Worm (Caenorhabditis elegans) whole organism, midembryonic: ENCODE results near the gene M01H9.3.

Experiments
- T22C8.4 ChIP-seq: fragments of 200-800 bp; sonication (Bioruptor generic); IDR thresholded peaks from 2 replicates; pipeline ENCODE4 v1.3.6; 2022; ENCODE audit warnings: missing genetic modification characterization, missing compliant biosample characterization
- ref-1 ChIP-seq: fragments of 200-800 bp; sonication (Bioruptor generic); conservative IDR thresholded peaks from 2 replicates; pipeline ENCODE4 v1.3.6; 2022; ENCODE audit warnings: missing genetic modification reagents, missing genetic modification characterization, missing compliant biosample characterization
- tab-1 ChIP-seq: fragments of 200-800 bp; sonication (Bioruptor generic); IDR thresholded peaks from 2 replicates; pipeline ENCODE4 v1.3.6; 2022; ENCODE audit warnings: missing genetic modification characterization, missing compliant biosample characterization
- ztf-29 ChIP-seq: fragments of 200-800 bp; sonication (Bioruptor generic); IDR thresholded peaks from 2 replicates; pipeline ENCODE4 v1.3.6; 2022; ENCODE audit warnings: missing genetic modification reagents, missing genetic modification characterization, missing compliant biosample characterization

ce11 chrIV:4472418-4473173 is 4.3 kb downstream of the M01H9.3 start:
- TF ChIP-seq ztf-29 (no peak), tab-1 (GFP tag; lab: Robert Waterston, UW) (no peak), ref-1 (GFP tag; lab: Robert Waterston, UW) (no peak), T22C8.4 (GFP tag; lab: Robert Waterston, UW) (no peak)
